Fruit fly (Drosophila melanogaster): ENCODE data around the gene CG31111.

Gene CG31111

dm6 chr3R:25039028-25039476 lies 16.9 kb downstream of the CG31111 start, which contains the start of the genes Ythdf and bai (continued):
- TF ChIP-seq CG15269 (tag; optimal IDR thresholded peaks at IDR 0.05) (no peak), CG4707 (GFP tag; optimal IDR thresholded peaks at IDR 0.05) (no peak), ems (GFP tag; optimal IDR thresholded peaks at IDR 0.05) (peak; percentile 15), vfl (GFP tag; optimal IDR thresholded peaks at IDR 0.05) (peak; percentile 15), jumu (GFP tag; optimal IDR thresholded peaks at IDR 0.05) (peak; percentile 30), CG11723 (GFP tag; optimal IDR thresholded peaks at IDR 0.05) (no peak), bbx (GFP tag; IDR thresholded peaks at IDR 0.05; ENCODE audit: partially characterized antibody) (peak; percentile 69), CG4282 (GFP tag; optimal IDR thresholded peaks at IDR 0.05) (no peak), tin (GFP tag; optimal IDR thresholded peaks at IDR 0.05) (peak; percentile 14), Bdp1 (GFP tag; optimal IDR thresholded peaks at IDR 0.05) (peak; percentile 11), tx (GFP tag; optimal IDR thresholded peaks at IDR 0.05) (peak; percentile 6), nerfin-1 (tag; optimal IDR thresholded peaks at IDR 0.05) (no peak), CG6272 (GFP tag; IDR thresholded peaks at IDR 0.05) (no peak), pan (optimal IDR thresholded peaks at IDR 0.05) (no peak), pan (GFP tag; optimal IDR thresholded peaks at IDR 0.05 in 1 of 2, IDR thresholded peaks at IDR 0.05 in 1 of 2) (no peak), MESR4 (GFP tag; optimal IDR thresholded peaks at IDR 0.05) (peak; percentile 25), hkb (optimal IDR thresholded peaks at IDR 0.05) (peak; percentile 83), hkb (GFP tag; IDR thresholded peaks at IDR 0.05) (no peak), CG17385 (GFP tag; optimal IDR thresholded peaks at IDR 0.05) (no peak), ro (GFP tag; IDR thresholded peaks at IDR 0.05) (no peak), CG8478 (optimal IDR thresholded peaks at IDR 0.05) (peak; percentile 40), Dip3 (GFP tag; optimal IDR thresholded peaks at IDR 0.05) (peak; percentile 17), inv (GFP tag; IDR thresholded peaks at IDR 0.05; ENCODE audit: partially characterized antibody) (peak; percentile 87), CG14710 (tag; optimal IDR thresholded peaks at IDR 0.05) (peak; percentile 81), CG6654 (GFP tag; optimal IDR thresholded peaks at IDR 0.05) (no peak), CG17568 (GFP tag; optimal IDR thresholded peaks at IDR 0.05) (no peak), CG33213 (GFP tag; optimal IDR thresholded peaks at IDR 0.05) (peak; percentile 23), Bteb2 (GFP tag; optimal IDR thresholded peaks at IDR 0.05) (peak; percentile 53), NfI (GFP tag; optimal IDR thresholded peaks at IDR 0.05) (no peak), HLH3B (GFP tag; IDR thresholded peaks at IDR 0.05) (no peak), chn (GFP tag; optimal IDR thresholded peaks at IDR 0.05) (peak; percentile 47), Trl (optimal IDR thresholded peaks at IDR 0.05) (no peak), Trl (GFP tag; optimal IDR thresholded peaks at IDR 0.05) (peak; percentile 31), Adf1 (GFP tag; IDR thresholded peaks at IDR 0.05) (no peak), dm (GFP tag; optimal IDR thresholded peaks at IDR 0.05) (peak; percentile 28), CG2129 (GFP tag; IDR thresholded peaks at IDR 0.05; ENCODE audit: partially characterized antibody) (peak; percentile 74), CG15011 (GFP tag; optimal IDR thresholded peaks at IDR 0.05) (no peak), CG42726 (GFP tag; IDR thresholded peaks at IDR 0.05; ENCODE audit: partially characterized antibody) (peak; percentile 82), CG7786 (GFP tag; optimal IDR thresholded peaks at IDR 0.05) (peak; percentile 55), fd96Cb (tag; optimal IDR thresholded peaks at IDR 0.05) (no peak), CG18262 (tag; optimal IDR thresholded peaks at IDR 0.05) (no peak), CG3847 (GFP tag; IDR thresholded peaks at IDR 0.05) (peak; percentile 50; the same call in 1 of the 2 replicates), sob (GFP tag; IDR thresholded peaks at IDR 0.05) (peak; percentile 56), CG7963 (GFP tag; IDR thresholded peaks at IDR 0.05; ENCODE audit: partially characterized antibody) (peak; percentile 55; the same call in 1 of the 3 replicates), CG15514 (GFP tag; optimal IDR thresholded peaks at IDR 0.05) (no peak), Bgb (GFP tag; IDR thresholded peaks at IDR 0.05; ENCODE audit: partially characterized antibody) (peak; percentile 83), CoRest (tag; optimal IDR thresholded peaks at IDR 0.05) (no peak), Dek (tag; optimal IDR thresholded peaks at IDR 0.05) (no peak), CG6683 (GFP tag; optimal IDR thresholded peaks at IDR 0.05) (no peak), wdn (GFP tag; IDR thresholded peaks at IDR 0.05) (no peak), Hsf (GFP tag; optimal IDR thresholded peaks at IDR 0.05) (peak; percentile 50), CG2116 (GFP tag; optimal IDR thresholded peaks at IDR 0.05) (peak; percentile 85)
